Fruit fly (Drosophila melanogaster) S2 (cell line): ENCODE measurements around the gene hh.

Experiments used
- CG8478 ChIP-seq: fragments of >200 bp; optimal IDR thresholded peaks from 2 replicates; lab custom pipeline; 2018
- CTCF ChIP-seq, 2 experiments: fragments of >200 bp; optimal IDR thresholded peaks; 2 replicates each; lab custom pipeline; 2018

DNA sequence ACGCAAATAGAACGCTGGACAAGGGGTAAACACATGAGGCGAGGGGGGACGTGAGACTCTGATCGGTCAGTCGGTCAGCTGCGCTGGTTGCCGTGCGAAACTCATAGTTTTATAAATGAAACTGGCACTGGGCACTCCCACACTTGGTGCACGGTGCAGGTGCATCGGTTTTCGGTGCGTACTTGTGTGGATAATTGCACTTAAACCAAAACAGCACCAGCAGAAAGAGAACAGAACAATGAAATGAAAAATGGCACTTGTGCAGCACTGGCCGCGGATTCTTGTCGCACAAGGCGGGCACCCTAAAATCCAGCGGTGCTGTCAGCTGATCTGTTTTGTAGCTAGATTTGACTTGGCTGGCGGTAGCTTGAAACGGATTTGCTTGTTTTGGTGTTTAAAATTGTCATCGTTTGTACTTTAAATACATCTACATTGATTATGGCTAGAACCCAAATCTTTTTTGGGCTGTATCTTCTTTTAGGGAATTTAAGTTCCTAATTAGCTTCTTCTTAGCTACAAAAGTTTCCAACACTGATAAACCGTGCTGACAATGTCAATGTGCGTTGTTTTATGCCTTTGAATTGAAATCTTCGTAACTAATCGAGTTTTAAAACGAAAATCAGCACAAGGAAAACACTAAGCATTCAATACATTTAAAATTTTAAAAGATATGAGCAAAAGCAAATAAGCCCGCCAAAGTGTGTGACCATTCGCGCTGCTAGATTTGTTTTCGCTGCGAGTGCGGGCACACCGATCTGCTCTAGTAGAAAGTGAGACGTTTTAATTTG lies 23.8 kb downstream of the hh start, which contains the start of the genes Rassf and CenB1A:
- TF ChIP-seq CG8478 (lab: Kevin White, UChicago) (no peak), CTCF (optimal IDR thresholded peaks at IDR 0.05; lab: Kevin White, UChicago) (no peak)
